Fruit fly (Drosophila melanogaster) whole organism, embryonic: ENCODE results near the gene cyr.

ENCODE experiments used
- CG13775 ChIP-seq: fragments of 200-800 bp; sonication (Bioruptor generic); optimal IDR thresholded peaks from 3 replicates; lab custom pipeline; 2017; ENCODE audit warnings: missing biosample characterization, mild to moderate bottlenecking, missing genetic modification characterization
- CG2712 ChIP-seq: fragments of 200-800 bp; optimal IDR thresholded peaks from 3 replicates; lab custom pipeline; 2019; ENCODE audit warnings: missing biosample characterization, mild to moderate bottlenecking, missing genetic modification characterization, moderate library complexity
- Spps ChIP-seq: fragments of 200-800 bp; sonication (Bioruptor generic); optimal IDR thresholded peaks from 2 replicates; lab custom pipeline; 2018; ENCODE audit warnings: missing biosample characterization, mild to moderate bottlenecking, missing genetic modification characterization
- nom ChIP-seq: fragments of 200-800 bp; sonication (Bioruptor generic); optimal IDR thresholded peaks from 2 replicates; lab custom pipeline; 2017; ENCODE audit warnings: missing biosample characterization, missing genetic modification characterization, mild to moderate bottlenecking, moderate library complexity, missing genetic modification reagents
- tin ChIP-seq: fragments of 200-800 bp; sonication (Bioruptor generic); optimal IDR thresholded peaks from 3 replicates; lab custom pipeline; 2016; ENCODE audit warnings: missing biosample characterization, missing genetic modification characterization
- ttk ChIP-seq: fragments of 200-800 bp; sonication (Bioruptor generic); IDR thresholded peaks from 2 replicates; pipeline ENCODE4 v2.1.2; 2022; ENCODE audit warnings: missing biosample characterization, missing genetic modification characterization

DNA sequence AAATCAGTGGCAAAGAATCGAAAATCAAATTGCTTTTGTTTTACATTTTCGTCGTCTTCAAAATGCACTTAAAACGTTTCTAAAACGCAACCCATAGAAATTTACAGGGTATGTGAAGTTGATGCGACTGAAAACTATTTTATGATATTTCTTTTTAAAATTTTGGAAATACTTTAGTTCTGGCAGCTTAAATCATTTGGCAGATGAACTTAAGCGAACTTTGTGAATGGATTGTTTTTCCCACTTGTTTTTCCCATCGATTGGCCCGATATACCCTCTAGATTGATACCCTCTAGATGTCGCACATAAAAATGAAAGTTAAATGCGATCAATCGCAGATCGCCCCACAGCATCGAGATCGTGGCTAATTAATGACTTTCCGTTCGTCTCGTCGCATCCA is 9.4 kb downstream of the cyr start:
- TF ChIP-seq tin (GFP tag; lab: Kevin White, UChicago): peak; percentile 45
- TF ChIP-seq nom (GFP tag; lab: Kevin White, UChicago): no peak
- peak; percentile 33 for TF ChIP-seq CG13775
- peak; percentile 80 for TF ChIP-seq CG2712 (tag; lab: Kevin White, UChicago)
- peak; percentile 65 for TF ChIP-seq ttk (GFP tag; lab: Robert Waterston, UW)
- peak; percentile 32 for TF ChIP-seq Spps (tag; lab: Kevin White, UChicago)
